Fruit fly (Drosophila melanogaster) whole organism, prepupa: ENCODE results near the gene CG3566.

Experiments
- CG10669 ChIP-seq: fragments of 200-800 bp; sonication (Bioruptor generic); optimal IDR thresholded peaks from 3 replicates; lab custom pipeline; 2018; ENCODE audit warnings: missing biosample characterization, mild to moderate bottlenecking, missing genetic modification characterization, moderate library complexity
- CG11762 ChIP-seq: fragments of 200-800 bp; sonication (Bioruptor generic); optimal IDR thresholded peaks from 3 replicates; lab custom pipeline; 2016; ENCODE audit warnings: missing biosample characterization, missing genetic modification characterization; ENCODE audit not compliant: insufficient read depth
- CG11902 ChIP-seq: fragments of 200-800 bp; sonication (Bioruptor generic); optimal IDR thresholded peaks from 3 replicates; lab custom pipeline; 2016; ENCODE audit warnings: missing biosample characterization, missing genetic modification characterization
- CG15336 ChIP-seq: fragments of 200-800 bp; sonication (Bioruptor generic); IDR thresholded peaks from 2 replicates; pipeline ENCODE4 v1.3.6; 2022; ENCODE audit warnings: missing biosample characterization, missing genetic modification characterization
- CG1621 ChIP-seq: fragments of 200-800 bp; sonication (Bioruptor generic); optimal IDR thresholded peaks from 3 replicates; lab custom pipeline; 2018; ENCODE audit warnings: missing biosample characterization, mild to moderate bottlenecking, missing genetic modification characterization
- CG16779 ChIP-seq: fragments of 200-800 bp; sonication (Bioruptor generic); optimal IDR thresholded peaks from 3 replicates; lab custom pipeline; 2017; ENCODE audit warnings: missing biosample characterization, mild to moderate bottlenecking, missing genetic modification characterization
- CG31627 ChIP-seq: fragments of 200-800 bp; sonication (Bioruptor generic); optimal IDR thresholded peaks from 3 replicates; lab custom pipeline; 2016; ENCODE audit warnings: missing biosample characterization, missing genetic modification characterization
- CG32006 ChIP-seq: fragments of 200-800 bp; sonication (Bioruptor generic); optimal IDR thresholded peaks from 3 replicates; lab custom pipeline; 2017; ENCODE audit warnings: missing biosample characterization, mild to moderate bottlenecking, missing genetic modification characterization
- CG34406 ChIP-seq: fragments of 200-800 bp; sonication (Bioruptor generic); optimal IDR thresholded peaks from 3 replicates; lab custom pipeline; 2016; ENCODE audit warnings: missing biosample characterization, missing genetic modification characterization
- CG3919 ChIP-seq: fragments of 200-800 bp; sonication (Bioruptor generic); optimal IDR thresholded peaks from 3 replicates; lab custom pipeline; 2016; ENCODE audit warnings: missing biosample characterization, missing genetic modification characterization
- CG6163 ChIP-seq: fragments of 200-800 bp; sonication (Bioruptor generic); IDR thresholded peaks from 3 replicates; pipeline ENCODE4 v1.3.6; 2022; ENCODE audit warnings: missing biosample characterization, missing genetic modification characterization
- CG6276 ChIP-seq: fragments of 200-800 bp; sonication (Bioruptor generic); optimal IDR thresholded peaks from 2 replicates; lab custom pipeline; 2017; ENCODE audit warnings: missing biosample characterization, mild to moderate bottlenecking, missing genetic modification characterization
- CG6792 ChIP-seq: fragments of 200-800 bp; sonication (Bioruptor generic); optimal IDR thresholded peaks from 3 replicates; lab custom pipeline; 2016; ENCODE audit warnings: missing biosample characterization, missing genetic modification characterization
- CG6808 ChIP-seq: fragments of 200-800 bp; sonication (Bioruptor generic); optimal IDR thresholded peaks from 3 replicates; lab custom pipeline; 2017; ENCODE audit warnings: missing biosample characterization, missing genetic modification characterization, mild to moderate bottlenecking, moderate library complexity, missing genetic modification reagents
- CG6854 ChIP-seq: fragments of 200-800 bp; sonication (Bioruptor generic); optimal IDR thresholded peaks from 2 replicates; lab custom pipeline; 2017; ENCODE audit warnings: missing biosample characterization, mild to moderate bottlenecking, missing genetic modification characterization
- CG8119 ChIP-seq: fragments of 200-800 bp; sonication (Bioruptor generic); IDR thresholded peaks from 3 replicates; pipeline ENCODE4 v1.3.6; 2022; ENCODE audit warnings: missing biosample characterization, missing genetic modification characterization
- CG8632 ChIP-seq: fragments of 200-800 bp; sonication (Bioruptor generic); optimal IDR thresholded peaks from 3 replicates; lab custom pipeline; 2016; ENCODE audit warnings: missing biosample characterization, missing genetic modification characterization
- CG9139 ChIP-seq: fragments of 200-800 bp; sonication (Bioruptor generic); optimal IDR thresholded peaks from 3 replicates; lab custom pipeline; 2017; ENCODE audit warnings: missing biosample characterization, mild to moderate bottlenecking, missing genetic modification characterization
- Eip78C ChIP-seq: fragments of 200-800 bp; sonication (Bioruptor generic); peaks from one replicate; lab custom pipeline; 2016; ENCODE audit warnings: missing biosample characterization, missing genetic modification characterization
- Eip93F ChIP-seq: fragments of 200-800 bp; sonication (Bioruptor generic); optimal IDR thresholded peaks from 2 replicates; lab custom pipeline; 2016; ENCODE audit warnings: missing biosample characterization, mild to moderate bottlenecking, missing genetic modification characterization
- Ets21C ChIP-seq: fragments of 200-800 bp; sonication (Bioruptor generic); optimal IDR thresholded peaks from 3 replicates; lab custom pipeline; 2016; ENCODE audit warnings: missing biosample characterization, missing genetic modification characterization
- Ets96B ChIP-seq: fragments of 200-800 bp; optimal IDR thresholded peaks from 2 replicates; lab custom pipeline; 2019; ENCODE audit warnings: missing biosample characterization, mild to moderate bottlenecking, missing genetic modification characterization, moderate library complexity
- Gug ChIP-seq: fragments of 200-800 bp; sonication (Bioruptor generic); IDR thresholded peaks from 2 replicates; pipeline ENCODE4 v1.3.6; 2022; ENCODE audit warnings: missing biosample characterization, missing genetic modification characterization
- Hr38 ChIP-seq: sonication (Bioruptor generic); optimal IDR thresholded peaks from 2 replicates; lab custom pipeline; 2016; ENCODE audit warnings: missing biosample characterization, missing genetic modification characterization
- Hr39 ChIP-seq: fragments of 200-800 bp; sonication (Bioruptor generic); optimal IDR thresholded peaks from 2 replicates; lab custom pipeline; 2016; ENCODE audit warnings: missing biosample characterization, missing genetic modification characterization
- Hr4 ChIP-seq: fragments of 200-800 bp; sonication (Bioruptor generic); optimal IDR thresholded peaks from 3 replicates; lab custom pipeline; 2016; ENCODE audit warnings: missing biosample characterization, missing genetic modification characterization
- Met ChIP-seq: fragments of 200-800 bp; sonication (Bioruptor generic); optimal IDR thresholded peaks from 3 replicates; lab custom pipeline; 2016; ENCODE audit warnings: missing biosample characterization, missing genetic modification characterization
- OdsH ChIP-seq: fragments of 200-800 bp; sonication (Bioruptor generic); optimal IDR thresholded peaks from 3 replicates; lab custom pipeline; 2016; ENCODE audit warnings: missing biosample characterization, missing genetic modification characterization
- Sox102F ChIP-seq: fragments of 200-800 bp; sonication (Bioruptor generic); optimal IDR thresholded peaks from 2 replicates; lab custom pipeline; 2016; ENCODE audit warnings: missing biosample characterization, mild to moderate bottlenecking, missing genetic modification characterization
- Sox15 ChIP-seq: fragments of 200-800 bp; sonication (Bioruptor generic); optimal IDR thresholded peaks from 3 replicates; lab custom pipeline; 2016; ENCODE audit warnings: missing biosample characterization, missing genetic modification characterization
- acj6 ChIP-seq: fragments of 200-800 bp; sonication (Bioruptor generic); optimal IDR thresholded peaks from 3 replicates; lab custom pipeline; 2016; ENCODE audit warnings: missing biosample characterization, missing genetic modification characterization
- cyc ChIP-seq: fragments of 200-800 bp; sonication (Bioruptor generic); optimal IDR thresholded peaks from 3 replicates; lab custom pipeline; 2016; ENCODE audit warnings: missing biosample characterization, missing genetic modification characterization
- dac ChIP-seq: fragments of 200-800 bp; sonication (Bioruptor generic); optimal IDR thresholded peaks from 2 replicates; lab custom pipeline; 2017; ENCODE audit warnings: missing biosample characterization, mild to moderate bottlenecking, missing genetic modification characterization
- dsx ChIP-seq: fragments of 200-800 bp; optimal IDR thresholded peaks from 3 replicates; lab custom pipeline; 2019; ENCODE audit warnings: missing biosample characterization, mild to moderate bottlenecking, missing genetic modification characterization, moderate library complexity; ENCODE audit not compliant: poor library complexity, severe bottlenecking
- eg ChIP-seq: fragments of 200-800 bp; sonication (Bioruptor generic); IDR thresholded peaks from 3 replicates; pipeline ENCODE4 v1.3.6; 2022; ENCODE audit warnings: missing biosample characterization, missing genetic modification characterization
- esn ChIP-seq: fragments of 200-800 bp; sonication (Bioruptor generic); optimal IDR thresholded peaks from 2 replicates; lab custom pipeline; 2016; ENCODE audit warnings: missing biosample characterization, mild to moderate bottlenecking, missing genetic modification characterization, moderate library complexity
- fd85E ChIP-seq: fragments of 200-800 bp; sonication (Bioruptor generic); optimal IDR thresholded peaks from 3 replicates; lab custom pipeline; 2016; ENCODE audit warnings: missing biosample characterization, missing genetic modification characterization
- net ChIP-seq: fragments of 200-800 bp; sonication (Bioruptor generic); optimal IDR thresholded peaks from 3 replicates; lab custom pipeline; 2016; ENCODE audit warnings: missing biosample characterization, missing genetic modification characterization
- salr ChIP-seq, 2 experiments: fragments of 200-800 bp; sonication (Bioruptor generic); optimal IDR thresholded peaks; 3 replicates each; lab custom pipeline; 2016 to 2018; ENCODE audit warnings: missing biosample characterization in 2 of 2, missing genetic modification characterization in 2 of 2, mild to moderate bottlenecking in 1 of 2
- svp ChIP-seq: fragments of 200-800 bp; sonication (Bioruptor generic); peaks from one replicate; lab custom pipeline; 2016; ENCODE audit warnings: missing biosample characterization, missing genetic modification characterization

The CG3566 gene

dm6 chrX:6316858-6317474 lies 40.4 kb upstream of the CG3566 start (continued):
- TF ChIP-seq Eip78C (GFP tag; lab: Kevin White, UChicago), result peak; percentile 85
- peak; percentile 31 for TF ChIP-seq acj6
- peak; percentile 23 for TF ChIP-seq CG31627 (GFP tag; lab: Kevin White, UChicago)
- TF ChIP-seq CG11762 (GFP tag; lab: Kevin White, UChicago), result no peak
- no peak for TF ChIP-seq Ets21C (GFP tag; lab: Kevin White, UChicago)
- peak; percentile 72 for TF ChIP-seq CG6163
- TF ChIP-seq eg (GFP tag; lab: Robert Waterston, UW), result peak; percentile 64; the same call in 2 of the 3 replicates
- TF ChIP-seq Hr39 (GFP tag; lab: Kevin White, UChicago), result peak; percentile 25
- peak; percentile 36 for TF ChIP-seq Met (GFP tag; lab: Kevin White, UChicago)
- peak; percentile 44 for TF ChIP-seq CG1621 (tag; lab: Kevin White, UChicago)
- no peak for TF ChIP-seq Eip93F
- TF ChIP-seq CG32006, result peak; percentile 57
- peak; percentile 37 for TF ChIP-seq CG6792 (GFP tag; lab: Kevin White, UChicago)
- TF ChIP-seq, all 60 proteins: peak for 42

- TF ChIP-seq Eip78C (GFP tag; lab: Kevin White, UChicago) (peak; percentile 0), esn (GFP tag; lab: Kevin White, UChicago) (no peak)
Observed at dm6 chrX:6315583-6315982, 39.1 kb upstream of the CG3566 start.

- TF ChIP-seq CG32006, result peak; percentile 16
- TF ChIP-seq Ets21C (GFP tag; lab: Kevin White, UChicago), result no peak
- TF ChIP-seq, all 60 proteins: peak for 1
Observed at dm6 chrX:6311516-6311915, 35.0 kb upstream of the CG3566 start.

- 0 out of 3 replicates have a peak, but pooled peaks have one; percentile 49 for TF ChIP-seq eg (GFP tag; lab: Robert Waterston, UW)
- peak; percentile 9 for TF ChIP-seq OdsH (GFP tag; lab: Kevin White, UChicago)
- TF ChIP-seq Sox102F (GFP tag; lab: Kevin White, UChicago), result no peak
- no peak for TF ChIP-seq Sox15 (GFP tag; lab: Kevin White, UChicago)
- no peak for TF ChIP-seq CG6792 (GFP tag; lab: Kevin White, UChicago)
- TF ChIP-seq CG11902 (GFP tag; lab: Kevin White, UChicago), result no peak
- TF ChIP-seq cyc, result no peak
- TF ChIP-seq CG32006, result peak; percentile 31
- no peak for TF ChIP-seq esn (GFP tag; lab: Kevin White, UChicago)
- TF ChIP-seq CG8119 (GFP tag; lab: Robert Waterston, UW), result 0 out of 3 replicates have a peak, but pooled peaks have one; percentile 32
- TF ChIP-seq Gug (GFP tag; lab: Robert Waterston, UW), result 0 out of 2 replicates have a peak, but pooled peaks have one; percentile 16
- TF ChIP-seq Hr39 (GFP tag; lab: Kevin White, UChicago), result no peak
- TF ChIP-seq Eip78C (GFP tag; lab: Kevin White, UChicago), result peak; percentile 45
- TF ChIP-seq net (GFP tag; lab: Kevin White, UChicago), result no peak
- TF ChIP-seq CG9139 (GFP tag; lab: Kevin White, UChicago), result no peak
- peak; percentile 24 for TF ChIP-seq Hr4 (GFP tag; lab: Kevin White, UChicago)
- peak; percentile 25; the same call in 1 of the 2 replicates for TF ChIP-seq CG15336 (GFP tag; lab: Robert Waterston, UW)
- no peak for TF ChIP-seq Ets96B
- no peak for TF ChIP-seq CG6808
- no peak for TF ChIP-seq fd85E (GFP tag; lab: Kevin White, UChicago)
- no peak for TF ChIP-seq Ets21C (GFP tag; lab: Kevin White, UChicago)
- 0 out of 3 replicates have a peak, but pooled peaks have one; percentile 39 for TF ChIP-seq CG6163
- TF ChIP-seq dac (GFP tag; lab: Kevin White, UChicago), result no peak
- TF ChIP-seq Eip93F, result no peak
- TF ChIP-seq dsx (GFP tag; lab: Kevin White, UChicago), result no peak
- TF ChIP-seq CG6276 (GFP tag; lab: Kevin White, UChicago), result peak; percentile 11
- TF ChIP-seq CG6854, result no peak
Observed at dm6 chrX:6310408-6310807, 33.9 kb upstream of the CG3566 start.

dm6 chrX:6308852-6309251 lies 32.3 kb upstream of the CG3566 start, which contains the start of gene CG15894:
CG15894 (plus strand) TSS chrX:6309212.
- no peak for TF ChIP-seq CG16779
- TF ChIP-seq CG8632 (GFP tag; lab: Kevin White, UChicago), result no peak
- no peak for TF ChIP-seq CG15336 (GFP tag; lab: Robert Waterston, UW)
- TF ChIP-seq Met (GFP tag; lab: Kevin White, UChicago), result peak; percentile 28
- TF ChIP-seq Hr39 (GFP tag; lab: Kevin White, UChicago), result peak; percentile 3
- peak; percentile 39 for TF ChIP-seq svp (GFP tag; lab: Kevin White, UChicago)
- no peak for TF ChIP-seq CG34406 (GFP tag; lab: Kevin White, UChicago)
- TF ChIP-seq Ets96B, result no peak
- TF ChIP-seq CG11902 (GFP tag; lab: Kevin White, UChicago), result no peak
- peak; percentile 32 for TF ChIP-seq CG32006
- no peak for TF ChIP-seq CG10669
- TF ChIP-seq CG6163, result 0 out of 3 replicates have a peak, but pooled peaks have one; percentile 44
- TF ChIP-seq CG3919 (GFP tag; lab: Kevin White, UChicago), result peak; percentile 22
- TF ChIP-seq CG9139 (GFP tag; lab: Kevin White, UChicago), result no peak
- TF ChIP-seq salr (GFP tag; optimal IDR thresholded peaks at IDR 0.05; lab: Kevin White, UChicago), result no peak
- TF ChIP-seq Hr4 (GFP tag; lab: Kevin White, UChicago), result peak; percentile 0
- TF ChIP-seq CG6276 (GFP tag; lab: Kevin White, UChicago), result no peak
- no peak for TF ChIP-seq Hr38 (GFP tag; lab: Kevin White, UChicago)
- TF ChIP-seq eg (GFP tag; lab: Robert Waterston, UW), result peak; percentile 36; the same call in 1 of the 3 replicates
- TF ChIP-seq CG6854, result no peak
